ENCODE assay signal across 1 fruit fly cellular context in the genomic region with DNA sequence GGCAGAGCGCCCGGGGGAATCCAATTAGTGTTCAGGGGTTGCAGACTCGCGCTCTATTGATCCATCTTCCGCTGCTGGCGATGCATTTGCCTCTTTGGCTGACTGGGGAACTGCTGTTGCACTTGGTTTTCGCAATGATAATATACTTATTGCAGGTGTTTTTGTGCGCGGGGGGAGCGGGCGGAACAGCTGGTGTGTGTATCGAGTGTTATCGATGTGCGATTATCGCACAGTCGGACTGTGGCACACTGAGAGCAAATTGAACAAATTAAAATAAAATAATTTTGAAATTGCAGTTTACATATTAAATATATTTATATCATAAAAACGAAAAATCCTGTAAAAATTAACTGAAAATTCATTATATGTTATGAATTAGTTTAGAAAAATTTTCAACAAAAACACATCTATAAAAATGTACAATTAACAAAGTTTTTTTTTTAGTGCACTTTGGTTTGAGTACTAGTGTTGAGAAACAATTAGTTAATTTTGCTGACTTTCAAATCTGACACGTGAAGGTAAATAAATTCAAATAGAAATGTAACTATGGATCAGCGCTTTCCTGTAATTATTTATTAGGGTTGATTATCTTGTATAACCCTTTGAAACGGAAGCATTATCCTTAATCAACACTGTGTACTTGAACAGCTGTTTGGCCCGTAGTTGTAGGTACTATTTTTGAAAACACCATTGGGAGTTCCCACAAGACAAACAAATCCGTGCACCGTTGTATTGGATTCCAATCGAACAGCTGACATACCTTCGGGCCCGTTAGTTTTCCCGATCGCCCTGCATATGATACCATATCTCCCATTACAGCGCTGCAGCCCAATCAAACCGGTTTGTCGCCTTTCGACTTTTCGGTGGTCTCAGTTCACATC.
TF ChIP-seq lines count a peak whose summit lies in the region.

Gene Wdr37 (minus strand): TSS at position 168 of the 881 bp plus-strand sequence.
Gene koko (plus strand): TSS at position 478 of the 881 bp plus-strand sequence.

TF ChIP-seq in whole organism, embryonic, 481 proteins besides CTCF, POLR2A, EP300 and RAD21 (continued from another document and continues in another):
- TF ChIP-seq Elba2 (GFP tag; optimal IDR thresholded peaks at IDR 0.05; lab: Kevin White, UChicago) (peak; percentile 92), dmrt99B (tag; optimal IDR thresholded peaks at IDR 0.05; lab: Kevin White, UChicago) (peak; percentile 98), her (GFP tag; optimal IDR thresholded peaks at IDR 0.05; lab: Kevin White, UChicago) (peak; percentile 44), YL-1 (GFP tag; optimal IDR thresholded peaks at IDR 0.05; lab: Kevin White, UChicago) (peak; percentile 72), crc (GFP tag; optimal IDR thresholded peaks at IDR 0.05; lab: Kevin White, UChicago) (peak; percentile 74), CG11247 (GFP tag; IDR thresholded peaks at IDR 0.05; lab: Robert Waterston, UW) (peak; percentile 97), Oli (tag; optimal IDR thresholded peaks at IDR 0.05; lab: Kevin White, UChicago) (peak; percentile 97), CG10209 (GFP tag; optimal IDR thresholded peaks at IDR 0.05; lab: Kevin White, UChicago) (peak; percentile 96), seq (GFP tag; IDR thresholded peaks at IDR 0.05; lab: Robert Waterston, UW) (peak; percentile 96), sna (GFP tag; IDR thresholded peaks at IDR 0.05; lab: Robert Waterston, UW; ENCODE audit: partially characterized antibody) (peak; percentile 60), BtbVII (GFP tag; optimal IDR thresholded peaks at IDR 0.05; lab: Kevin White, UChicago) (peak; percentile 93), wek (GFP tag; optimal IDR thresholded peaks at IDR 0.05; lab: Kevin White, UChicago) (no peak), CG13287 (GFP tag; IDR thresholded peaks at IDR 0.05; lab: Robert Waterston, UW; ENCODE audit: partially characterized antibody) (peak; percentile 72), psq (GFP tag; optimal IDR thresholded peaks at IDR 0.05; lab: Kevin White, UChicago) (peak; percentile 90), cad (GFP tag; optimal IDR thresholded peaks at IDR 0.05; lab: Kevin White, UChicago) (no peak), CG7357 (GFP tag; IDR thresholded peaks at IDR 0.05; lab: Robert Waterston, UW) (peak; percentile 93), CG6683 (GFP tag; optimal IDR thresholded peaks at IDR 0.05; lab: Kevin White, UChicago) (peak; percentile 94), CG12659 (GFP tag; optimal IDR thresholded peaks at IDR 0.05; lab: Kevin White, UChicago) (peak; percentile 98), CG3163 (GFP tag; optimal IDR thresholded peaks at IDR 0.05; lab: Kevin White, UChicago) (peak; percentile 41), CG14050 (GFP tag; IDR thresholded peaks at IDR 0.05; lab: Robert Waterston, UW) (peak; percentile 95), Lim3 (GFP tag; IDR thresholded peaks at IDR 0.05; lab: Robert Waterston, UW) (peak; percentile 85), sim (GFP tag; IDR thresholded peaks at IDR 0.05; lab: Robert Waterston, UW) (peak; percentile 96), peb (GFP tag; IDR thresholded peaks at IDR 0.05; lab: Robert Waterston, UW) (peak; percentile 97), CG7372 (GFP tag; IDR thresholded peaks at IDR 0.05; lab: Robert Waterston, UW) (peak; percentile 98), CG1603 (tag; optimal IDR thresholded peaks at IDR 0.05; lab: Kevin White, UChicago) (peak; percentile 70), NC2β (GFP tag; optimal IDR thresholded peaks at IDR 0.05; lab: Kevin White, UChicago) (peak; percentile 78), maf-S (GFP tag; optimal IDR thresholded peaks at IDR 0.05; lab: Kevin White, UChicago) (peak; percentile 56), CG11696 (GFP tag; IDR thresholded peaks at IDR 0.05; lab: Robert Waterston, UW) (peak; percentile 93), CG16863 (GFP tag; optimal IDR thresholded peaks at IDR 0.05; lab: Kevin White, UChicago) (peak; percentile 83), wdn (GFP tag; IDR thresholded peaks at IDR 0.05; lab: Robert Waterston, UW) (peak; percentile 94), CG8290 (GFP tag; optimal IDR thresholded peaks at IDR 0.05; lab: Kevin White, UChicago) (peak; percentile 96), CG8290 (tag; optimal IDR thresholded peaks at IDR 0.05; lab: Kevin White, UChicago) (peak; percentile 9 to 48), oc (tag; optimal IDR thresholded peaks at IDR 0.05; lab: Kevin White, UChicago) (peak; percentile 96), btn (GFP tag; optimal IDR thresholded peaks at IDR 0.05; lab: Kevin White, UChicago) (peak; percentile 69), PHDP (tag; optimal IDR thresholded peaks at IDR 0.05; lab: Kevin White, UChicago) (peak; percentile 97), CG9876 (GFP tag; optimal IDR thresholded peaks at IDR 0.05; lab: Kevin White, UChicago) (peak; percentile 42), phol (tag; optimal IDR thresholded peaks at IDR 0.05; lab: Kevin White, UChicago) (peak; percentile 92), CG14710 (tag; optimal IDR thresholded peaks at IDR 0.05; lab: Kevin White, UChicago) (peak; percentile 98), grau (tag; optimal IDR thresholded peaks at IDR 0.05; lab: Kevin White, UChicago) (peak; percentile 97), CG11504 (tag; optimal IDR thresholded peaks at IDR 0.05; lab: Kevin White, UChicago) (peak; percentile 97), CG12155 (GFP tag; optimal IDR thresholded peaks at IDR 0.05; lab: Kevin White, UChicago) (peak; percentile 95), tin (GFP tag; optimal IDR thresholded peaks at IDR 0.05; lab: Kevin White, UChicago) (peak; percentile 96), Aef1 (GFP tag; IDR thresholded peaks at IDR 0.05; lab: Robert Waterston, UW) (peak; percentile 97), CG12104 (GFP tag; optimal IDR thresholded peaks at IDR 0.05; lab: Kevin White, UChicago) (peak; percentile 93), Neu2 (GFP tag; optimal IDR thresholded peaks at IDR 0.05; lab: Kevin White, UChicago; ENCODE audit: borderline replicate concordance) (peak; percentile 49), CG12769 (tag; optimal IDR thresholded peaks at IDR 0.05; lab: Kevin White, UChicago) (peak; percentile 54), CG4854 (GFP tag; optimal IDR thresholded peaks at IDR 0.05; lab: Kevin White, UChicago) (peak; percentile 66), CG4404 (GFP tag; IDR thresholded peaks at IDR 0.05; lab: Robert Waterston, UW) (peak; percentile 98), CG6791 (GFP tag; IDR thresholded peaks at IDR 0.05; lab: Robert Waterston, UW; ENCODE audit: partially characterized antibody) (peak; percentile 55; the same call in 2 of the 3 replicates), CG17186 (GFP tag; optimal IDR thresholded peaks at IDR 0.05; lab: Kevin White, UChicago) (peak; percentile 78), nmo (GFP tag; optimal IDR thresholded peaks at IDR 0.05; lab: Kevin White, UChicago) (peak; percentile 99), CG3281 (GFP tag; optimal IDR thresholded peaks at IDR 0.05; lab: Kevin White, UChicago) (peak; percentile 94), Atf6 (GFP tag; IDR thresholded peaks at IDR 0.05; lab: Robert Waterston, UW) (peak; percentile 98), CG12391 (tag; optimal IDR thresholded peaks at IDR 0.05; lab: Kevin White, UChicago) (peak; percentile 99), nom (GFP tag; optimal IDR thresholded peaks at IDR 0.05; lab: Kevin White, UChicago) (peak; percentile 89), hkb (optimal IDR thresholded peaks at IDR 0.05; lab: Kevin White, UChicago) (no peak), hkb (GFP tag; IDR thresholded peaks at IDR 0.05; lab: Robert Waterston, UW) (peak; percentile 97), Sry-β (GFP tag; optimal IDR thresholded peaks at IDR 0.05; lab: Kevin White, UChicago) (peak; percentile 39), pho (GFP tag; optimal IDR thresholded peaks at IDR 0.05; lab: Kevin White, UChicago) (peak; percentile 79), ato (GFP tag; IDR thresholded peaks at IDR 0.05; lab: Robert Waterston, UW; ENCODE audit: partially characterized antibody) (peak; percentile 52; the same call in 1 of the 2 replicates), gfzf (GFP tag; optimal IDR thresholded peaks at IDR 0.05; lab: Kevin White, UChicago) (peak; percentile 8), mam (GFP tag; optimal IDR thresholded peaks at IDR 0.05; lab: Kevin White, UChicago) (peak; percentile 83), so (GFP tag; IDR thresholded peaks at IDR 0.05; lab: Robert Waterston, UW) (peak; percentile 90), Trl (optimal IDR thresholded peaks at IDR 0.05; lab: Kevin White, UChicago) (no peak), Trl (GFP tag; optimal IDR thresholded peaks at IDR 0.05; lab: Kevin White, UChicago) (peak; percentile 82), ara (GFP tag; IDR thresholded peaks at IDR 0.05; lab: Robert Waterston, UW) (peak; percentile 97), gsb-n (tag; optimal IDR thresholded peaks at IDR 0.05; lab: Kevin White, UChicago) (peak; percentile 99), CG17385 (GFP tag; optimal IDR thresholded peaks at IDR 0.05; lab: Kevin White, UChicago) (peak; percentile 94), CG34422 (GFP tag; IDR thresholded peaks at IDR 0.05; lab: Robert Waterston, UW) (peak; percentile 98), trem (tag; optimal IDR thresholded peaks at IDR 0.05; lab: Kevin White, UChicago) (peak; percentile 94), CG1647 (GFP tag; optimal IDR thresholded peaks at IDR 0.05; lab: Kevin White, UChicago) (peak; percentile 63), sr (GFP tag; IDR thresholded peaks at IDR 0.05; lab: Robert Waterston, UW) (peak; percentile 50; the same call in 1 of the 3 replicates), disco-r (GFP tag; optimal IDR thresholded peaks at IDR 0.05; lab: Kevin White, UChicago) (peak; percentile 26), CG13424 (tag; optimal IDR thresholded peaks at IDR 0.05; lab: Kevin White, UChicago) (peak; percentile 98), ab (GFP tag; optimal IDR thresholded peaks at IDR 0.05; lab: Kevin White, UChicago) (peak; percentile 53), slbo (GFP tag; IDR thresholded peaks at IDR 0.05; lab: Robert Waterston, UW) (peak; percentile 99), Awh (GFP tag; IDR thresholded peaks at IDR 0.05; lab: Robert Waterston, UW) (peak; percentile 98), MBD-R2 (GFP tag; IDR thresholded peaks at IDR 0.05; lab: Robert Waterston, UW) (peak; percentile 98), dysf (GFP tag; IDR thresholded peaks at IDR 0.05; lab: Robert Waterston, UW) (peak; percentile 99), CG31441 (GFP tag; IDR thresholded peaks at IDR 0.05; lab: Robert Waterston, UW) (peak; percentile 99), ems (GFP tag; optimal IDR thresholded peaks at IDR 0.05; lab: Kevin White, UChicago) (peak; percentile 67), Hmx (GFP tag; optimal IDR thresholded peaks at IDR 0.05; lab: Kevin White, UChicago) (peak; percentile 79), Vsx1 (GFP tag; optimal IDR thresholded peaks at IDR 0.05; lab: Kevin White, UChicago) (peak; percentile 80), CG2678 (tag; optimal IDR thresholded peaks at IDR 0.05; lab: Kevin White, UChicago) (peak; percentile 98), Fer3 (tag; optimal IDR thresholded peaks at IDR 0.05; lab: Kevin White, UChicago) (peak; percentile 98), grn (GFP tag; optimal IDR thresholded peaks at IDR 0.05; lab: Kevin White, UChicago) (peak; percentile 72), CG12744 (GFP tag; optimal IDR thresholded peaks at IDR 0.05; lab: Kevin White, UChicago) (peak; percentile 61), HLHmδ (GFP tag; optimal IDR thresholded peaks at IDR 0.05; lab: Kevin White, UChicago) (no peak), CG17361 (GFP tag; IDR thresholded peaks at IDR 0.05; lab: Robert Waterston, UW) (peak; percentile 100), CG2712 (tag; optimal IDR thresholded peaks at IDR 0.05; lab: Kevin White, UChicago) (peak; percentile 99), CG17802 (tag; optimal IDR thresholded peaks at IDR 0.05; lab: Kevin White, UChicago) (peak; percentile 83), NFAT (GFP tag; IDR thresholded peaks at IDR 0.05; lab: Robert Waterston, UW) (peak; percentile 93), danr (GFP tag; IDR thresholded peaks at IDR 0.05; lab: Robert Waterston, UW) (peak; percentile 94), Fer1 (GFP tag; optimal IDR thresholded peaks at IDR 0.05; lab: Kevin White, UChicago) (peak; percentile 95), Side (GFP tag; optimal IDR thresholded peaks at IDR 0.05; lab: Kevin White, UChicago) (peak; percentile 82), cas (GFP tag; IDR thresholded peaks at IDR 0.05; lab: Robert Waterston, UW) (peak; percentile 94), BEAF-32 (GFP tag; optimal IDR thresholded peaks at IDR 0.05; lab: Kevin White, UChicago) (peak; percentile 70), CG10565 (GFP tag; optimal IDR thresholded peaks at IDR 0.05; lab: Kevin White, UChicago) (peak; percentile 56), stc (GFP tag; IDR thresholded peaks at IDR 0.05; lab: Robert Waterston, UW) (peak; percentile 98), Ada2b (GFP tag; IDR thresholded peaks at IDR 0.05; lab: Robert Waterston, UW) (peak; percentile 95), CG10147 (GFP tag; optimal IDR thresholded peaks at IDR 0.05; lab: Kevin White, UChicago) (peak; percentile 94), CG2875 (GFP tag; optimal IDR thresholded peaks at IDR 0.05; lab: Kevin White, UChicago) (peak; percentile 90), CG16815 (GFP tag; optimal IDR thresholded peaks at IDR 0.05; lab: Kevin White, UChicago) (peak; percentile 96), sqz (GFP tag; optimal IDR thresholded peaks at IDR 0.05; lab: Kevin White, UChicago) (peak; percentile 93), ssp (GFP tag; IDR thresholded peaks at IDR 0.05; lab: Robert Waterston, UW) (peak; percentile 95), CG8359 (GFP tag; optimal IDR thresholded peaks at IDR 0.05; lab: Kevin White, UChicago; ENCODE audit: borderline replicate concordance) (peak; percentile 76), ERR (GFP tag; optimal IDR thresholded peaks at IDR 0.05; lab: Kevin White, UChicago) (peak; percentile 28), NK7.1 (GFP tag; optimal IDR thresholded peaks at IDR 0.05; lab: Kevin White, UChicago) (peak; percentile 11), ATbp (GFP tag; optimal IDR thresholded peaks at IDR 0.05; lab: Kevin White, UChicago) (peak; percentile 89), Nf-YA (GFP tag; IDR thresholded peaks at IDR 0.05; lab: Robert Waterston, UW) (peak; percentile 95), H15 (GFP tag; IDR thresholded peaks at IDR 0.05; lab: Robert Waterston, UW) (peak; percentile 94), pfk (GFP tag; optimal IDR thresholded peaks at IDR 0.05; lab: Kevin White, UChicago) (no peak), CG10431 (GFP tag; optimal IDR thresholded peaks at IDR 0.05; lab: Kevin White, UChicago) (peak; percentile 70), Ets65A (GFP tag; lab: Kevin White, UChicago) (peak; percentile 95), Max (GFP tag; optimal IDR thresholded peaks at IDR 0.05; lab: Kevin White, UChicago) (peak; percentile 92), bbx (GFP tag; IDR thresholded peaks at IDR 0.05; lab: Robert Waterston, UW; ENCODE audit: partially characterized antibody) (peak; percentile 52; the same call in 1 of the 2 replicates), Gsc (GFP tag; IDR thresholded peaks at IDR 0.05; lab: Robert Waterston, UW) (peak; percentile 90), pros (GFP tag; optimal IDR thresholded peaks at IDR 0.05; lab: Kevin White, UChicago) (peak; percentile 57), CG33557 (GFP tag; optimal IDR thresholded peaks at IDR 0.05; lab: Kevin White, UChicago) (peak; percentile 96)
